Worm (Caenorhabditis elegans): ENCODE measurements around the gene B0244.4.

ce11 chrIII:5755204-5755603 lies 7.9 kb downstream of the B0244.4 start, which contains the start of gene ida-1:
- TF ChIP-seq ama-1 (optimal IDR thresholded peaks at IDR 0.05) (no peak), ceh-9 (tag; optimal IDR thresholded peaks at IDR 0.05) (no peak), unc-3 (GFP tag; conservative IDR thresholded peaks at IDR 0.05) (no peak), unc-3 (tag; optimal IDR thresholded peaks at IDR 0.05) (no peak), ets-4 (tag; optimal IDR thresholded peaks at IDR 0.05) (no peak), pag-3 (tag; optimal IDR thresholded peaks at IDR 0.05; ENCODE audit: borderline replicate concordance) (no peak)

Data from whole organism, late embryonic.